Worm (Caenorhabditis elegans) whole organism, L4/young adult: ENCODE results near the gene Y44A6D.7.

ENCODE experiments used
- W03F9.2 ChIP-seq: fragments of 150-350 bp; optimal IDR thresholded peaks from 2 replicates; lab custom pipeline; 2014; ENCODE audit warnings: missing biosample characterization, missing genetic modification characterization
- dao-5 ChIP-seq: sonication (generic microtip); optimal IDR thresholded peaks from 2 replicates; lab custom pipeline; 2016; ENCODE audit warnings: missing genotype, missing genetic modification characterization, moderate library complexity, missing compliant biosample characterization
- him-1 ChIP-seq: sonication (generic microtip); optimal IDR thresholded peaks from 2 replicates; lab custom pipeline; 2016; ENCODE audit warnings: missing genotype, missing genetic modification reagents, missing genetic modification characterization, missing compliant biosample characterization

Y44A6D.7 gene

DNA sequence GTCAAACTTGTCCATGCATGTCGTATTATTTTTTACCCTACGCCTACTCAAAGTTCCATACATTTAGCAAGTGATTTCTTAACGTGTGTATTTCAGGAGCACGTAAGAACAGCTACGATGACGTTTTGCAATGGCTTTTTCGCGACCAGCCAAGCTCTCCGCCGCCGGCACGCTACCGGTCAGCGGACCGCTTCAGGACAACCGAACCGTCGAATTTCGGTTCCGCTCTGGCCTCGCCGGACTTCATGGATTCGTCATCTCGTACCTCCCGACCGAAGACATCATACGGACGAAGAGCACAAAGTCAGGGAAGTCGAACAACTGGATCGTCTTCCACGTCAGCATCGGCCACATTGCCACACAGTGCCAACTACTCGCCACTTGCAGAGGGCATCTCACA is 30.9 kb upstream of the Y44A6D.7 start:
- no peak for TF ChIP-seq dao-5 (tag; lab: Kevin White, UChicago)
- TF ChIP-seq W03F9.2 (tag; lab: Kevin White, UChicago) = no peak
- TF ChIP-seq him-1 (tag; lab: Kevin White, UChicago) = no peak

DNA sequence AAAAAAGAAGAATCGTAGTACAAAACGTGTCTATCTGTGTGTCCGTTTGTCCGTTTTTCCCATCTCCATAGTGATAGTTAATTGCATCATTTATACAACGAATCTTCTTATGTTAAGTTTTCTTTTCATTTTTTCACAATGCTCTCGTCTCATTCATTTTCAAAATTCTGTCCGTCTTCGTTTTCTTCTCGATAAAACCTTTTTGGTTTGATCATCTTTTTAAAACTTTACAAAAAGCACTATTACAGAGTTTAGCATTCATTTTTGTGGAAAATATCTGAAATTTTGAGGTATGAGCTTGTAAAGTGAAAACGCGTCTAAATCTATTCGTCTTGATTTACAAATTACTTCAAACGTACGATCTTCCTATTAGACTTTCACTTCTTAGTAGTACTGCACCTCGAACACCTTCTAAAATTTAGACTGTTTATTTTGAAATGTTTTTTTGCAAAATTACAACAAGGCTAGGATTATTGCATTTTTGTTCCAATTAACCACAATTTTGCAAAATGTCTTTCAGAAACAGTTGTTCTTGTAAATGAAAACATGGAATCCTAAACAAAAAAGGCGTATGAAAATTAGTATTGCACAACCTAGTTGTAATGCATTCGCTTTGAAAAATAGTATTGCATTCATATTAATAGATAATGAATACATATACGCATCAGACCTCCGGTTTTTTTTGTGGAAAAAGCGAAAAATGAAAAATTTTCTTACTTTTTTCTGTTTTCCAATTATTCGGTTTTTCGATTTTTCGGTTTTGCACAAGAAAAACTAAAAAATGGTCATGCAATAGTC is 29.3 kb upstream of the Y44A6D.7 start:
- TF ChIP-seq him-1 (tag; lab: Kevin White, UChicago) (peak; percentile 44), dao-5 (tag; lab: Kevin White, UChicago) (no peak)

DNA sequence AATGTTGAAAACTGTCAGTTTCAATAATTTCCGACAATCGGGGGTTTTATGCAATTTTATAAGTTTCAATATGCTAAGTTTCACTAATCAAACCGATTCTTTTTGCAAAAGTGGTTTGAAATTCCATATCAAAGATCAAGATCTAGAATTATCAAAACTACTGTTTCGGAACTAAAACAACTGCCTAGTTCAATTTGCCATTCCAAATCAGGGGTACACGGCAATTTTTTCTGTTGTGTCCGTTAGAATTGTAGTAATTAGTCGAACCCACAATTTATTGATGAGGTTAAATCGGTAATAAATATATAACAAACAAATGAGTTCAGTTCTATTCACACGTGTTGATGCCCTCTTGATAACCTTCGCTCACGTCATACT is 28.7 kb upstream of the Y44A6D.7 start:
- TF ChIP-seq W03F9.2 (tag; lab: Kevin White, UChicago) (no peak), him-1 (tag; lab: Kevin White, UChicago) (no peak), dao-5 (tag; lab: Kevin White, UChicago) (no peak)

DNA sequence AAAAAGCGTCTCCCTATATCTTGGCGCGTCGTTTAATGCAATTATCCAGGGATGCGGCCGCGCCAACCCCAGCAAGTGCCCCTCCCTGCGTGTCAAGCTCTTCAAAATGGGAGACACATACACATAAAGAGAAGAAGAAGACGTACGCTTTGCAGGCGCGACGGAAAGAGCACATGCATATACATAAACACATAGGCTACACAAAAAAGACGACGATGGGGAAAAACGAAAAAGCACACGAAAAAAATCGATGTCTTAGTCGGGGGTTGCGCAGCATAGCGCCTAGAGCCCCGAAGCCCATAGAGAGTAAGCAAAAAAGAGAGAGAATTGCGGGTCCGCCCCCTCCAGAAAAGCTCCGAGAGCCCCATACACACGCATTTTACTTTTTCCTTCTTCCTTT is 25.4 kb upstream of the Y44A6D.7 start, which contains the start of gene tpan-1:
tpan-1 (plus strand) TSS at position 398 of the 400 bp plus-strand sequence.
- no peak for TF ChIP-seq dao-5 (tag; lab: Kevin White, UChicago)
- TF ChIP-seq him-1 (tag; lab: Kevin White, UChicago) = peak; percentile 94
- no peak for TF ChIP-seq W03F9.2 (tag; lab: Kevin White, UChicago)

DNA sequence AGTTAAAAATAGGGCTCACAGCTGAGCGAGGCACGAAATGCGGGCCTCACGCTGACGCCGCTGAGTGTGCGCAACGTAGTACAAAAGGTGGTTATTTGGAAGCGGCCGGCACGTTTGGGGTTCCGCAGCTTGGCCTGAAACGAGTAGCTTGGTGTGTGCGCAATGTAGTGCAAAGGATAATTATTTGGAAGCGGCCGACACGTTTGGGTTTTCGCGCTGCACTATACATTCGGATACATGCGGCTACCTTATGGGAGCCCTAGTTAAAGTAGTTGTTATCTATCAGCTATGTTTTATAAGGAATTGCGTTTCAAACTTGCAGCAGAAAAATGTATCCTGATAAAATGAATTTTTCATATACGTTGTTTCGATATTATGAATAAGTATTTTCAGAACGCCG is 24.5 kb upstream of the Y44A6D.7 start, which contains the start of gene Y44A6D.1:
Y44A6D.1 (minus strand) TSS at position 23 of the 400 bp plus-strand sequence.
- no peak for TF ChIP-seq him-1 (tag; lab: Kevin White, UChicago)
- no peak for TF ChIP-seq dao-5 (tag; lab: Kevin White, UChicago)
- no peak for TF ChIP-seq W03F9.2 (tag; lab: Kevin White, UChicago)

DNA sequence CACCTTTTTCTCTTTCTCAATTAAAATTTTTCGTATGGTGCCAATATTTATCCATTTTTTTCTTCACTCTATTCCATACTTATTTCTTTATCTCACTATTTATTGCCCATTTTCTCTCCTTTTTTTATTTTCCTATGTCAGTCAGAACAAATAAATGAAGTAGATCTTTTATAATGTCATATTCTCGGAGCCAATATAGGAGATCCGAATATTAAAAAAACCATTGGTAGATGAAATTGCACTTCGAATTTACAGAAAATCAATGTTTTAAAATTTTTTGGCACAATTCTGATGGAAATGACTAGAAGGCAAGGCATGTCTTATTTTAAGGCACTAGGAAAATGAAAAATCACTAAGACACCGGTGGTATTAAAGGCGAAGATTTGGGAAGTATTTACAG is 23.9 kb upstream of the Y44A6D.7 start:
- TF ChIP-seq him-1 (tag; lab: Kevin White, UChicago) = no peak
- TF ChIP-seq W03F9.2 (tag; lab: Kevin White, UChicago) = no peak
- TF ChIP-seq dao-5 (tag; lab: Kevin White, UChicago) = no peak

DNA sequence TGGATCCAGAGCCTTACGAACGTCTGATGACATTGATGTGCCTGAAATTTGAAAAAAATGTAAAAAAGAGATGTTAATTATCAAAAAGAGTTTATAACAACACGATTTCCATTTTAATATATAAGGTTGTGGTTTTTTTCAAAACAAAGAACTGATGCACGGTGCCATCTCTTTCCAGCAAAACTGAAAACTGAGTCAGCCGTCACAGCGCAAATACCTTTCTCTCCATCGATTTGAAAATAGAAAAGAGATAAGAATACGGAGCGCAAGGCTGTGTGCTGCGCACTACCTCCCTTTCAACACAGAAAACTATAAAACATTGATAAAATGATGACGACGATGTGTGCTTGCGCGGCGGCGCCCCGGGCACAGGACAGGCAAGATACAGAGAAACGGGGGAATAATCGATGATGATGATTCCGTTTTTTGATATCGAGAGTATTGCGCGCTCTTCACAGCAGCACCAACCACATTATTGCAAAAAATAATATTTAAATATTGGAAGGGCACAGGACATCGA is 22.1 kb upstream of the Y44A6D.7 start, which contains the start of gene Y44A6D.3:
Y44A6D.3 (minus strand) TSS at position 51 of the 520 bp plus-strand sequence.
- TF ChIP-seq dao-5 (tag; lab: Kevin White, UChicago) = no peak

DNA sequence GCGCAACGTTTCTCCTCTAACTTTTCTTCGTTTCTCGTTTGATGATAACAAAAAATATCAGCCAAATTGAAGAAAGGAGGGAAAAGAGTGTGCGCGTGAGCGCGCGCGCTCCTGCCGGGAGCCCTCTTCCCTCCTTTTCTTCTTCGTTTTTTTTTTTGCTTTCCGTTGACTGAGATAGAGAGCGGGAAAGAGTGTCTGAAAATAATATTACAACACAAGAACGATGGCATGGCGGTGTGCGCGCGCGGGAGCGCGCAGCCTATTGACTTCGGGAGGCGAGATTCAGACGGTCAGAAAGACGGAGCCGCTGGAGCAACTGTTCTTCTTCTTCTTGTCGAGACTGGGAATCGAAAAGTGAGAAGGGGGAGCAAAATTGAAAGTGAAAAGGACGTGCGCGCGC is 20.8 kb upstream of the Y44A6D.7 start:
- TF ChIP-seq him-1 (tag; lab: Kevin White, UChicago) (no peak), W03F9.2 (tag; lab: Kevin White, UChicago) (no peak), dao-5 (tag; lab: Kevin White, UChicago) (no peak)

DNA sequence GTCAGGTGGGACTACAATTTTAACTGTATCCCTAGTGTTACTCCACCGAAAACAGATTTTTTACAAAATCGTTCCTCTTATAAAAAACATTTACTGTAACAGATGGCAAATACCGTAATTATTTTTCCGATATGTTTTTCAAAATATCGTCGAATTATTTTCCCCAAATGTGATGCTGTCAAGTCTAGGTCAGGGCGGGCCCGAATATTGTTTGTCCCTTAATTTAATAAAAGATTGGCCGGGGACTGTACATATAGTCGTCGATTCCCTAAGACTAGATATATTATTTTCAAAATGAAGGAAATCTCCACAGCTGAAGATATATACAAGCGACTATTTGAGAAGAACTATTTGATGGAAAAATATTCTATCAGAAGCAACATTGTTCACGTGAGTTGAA is 16.6 kb upstream of the Y44A6D.7 start, which contains the start of gene sdf-9:
sdf-9 (plus strand) TSS at position 301 of the 400 bp plus-strand sequence.
- TF ChIP-seq dao-5 (tag; lab: Kevin White, UChicago) (no peak), him-1 (tag; lab: Kevin White, UChicago) (no peak), W03F9.2 (tag; lab: Kevin White, UChicago) (no peak)

DNA sequence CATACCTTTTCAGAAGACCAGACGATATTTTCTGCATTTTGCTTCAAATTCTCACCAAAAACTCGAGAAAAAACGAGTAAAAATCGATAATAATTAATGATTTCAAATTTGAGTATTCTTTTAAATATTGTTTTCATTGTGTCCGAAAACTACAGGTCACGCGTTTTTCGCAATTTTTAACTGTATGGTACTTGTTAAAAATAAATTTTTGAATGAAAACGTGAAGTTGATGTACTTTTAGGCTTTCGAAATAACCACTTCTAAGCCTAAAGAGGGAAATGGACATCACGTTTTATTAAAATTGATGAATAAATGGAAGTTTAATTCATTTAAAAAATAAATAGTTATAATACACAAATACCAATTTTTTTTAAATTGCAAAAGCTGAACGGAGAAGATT is 11.6 kb upstream of the Y44A6D.7 start, which contains the start of gene Y44A6D.5:
Y44A6D.5 (minus strand) TSS at position 101 of the 400 bp plus-strand sequence.
- TF ChIP-seq him-1 (tag; lab: Kevin White, UChicago) = no peak
- TF ChIP-seq W03F9.2 (tag; lab: Kevin White, UChicago) = no peak

DNA sequence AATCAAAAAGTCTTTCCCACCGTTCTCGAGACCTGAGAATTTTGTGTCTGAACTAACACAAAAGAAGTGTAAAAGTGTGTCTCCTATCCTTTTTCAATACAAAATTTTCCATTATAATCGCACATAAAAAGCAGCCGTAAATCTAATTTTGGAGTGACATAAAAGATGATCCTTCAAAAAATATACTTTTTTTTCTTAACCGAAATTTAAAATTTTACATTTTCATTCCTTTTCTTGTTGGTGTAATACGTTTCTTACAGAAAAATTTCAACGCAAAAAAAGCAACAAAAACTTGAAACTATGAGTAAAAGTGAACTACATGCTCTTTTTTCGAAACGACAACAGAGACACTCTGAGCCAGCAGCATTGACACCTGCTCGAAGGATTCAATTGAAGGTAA is 7.5 kb upstream of the Y44A6D.7 start, which contains the start of gene Y44A6D.6:
Y44A6D.6 (plus strand) TSS at position 301 of the 400 bp plus-strand sequence.
- no peak for TF ChIP-seq dao-5 (tag; lab: Kevin White, UChicago)
- TF ChIP-seq W03F9.2 (tag; lab: Kevin White, UChicago) = no peak
- TF ChIP-seq him-1 (tag; lab: Kevin White, UChicago) = no peak

DNA sequence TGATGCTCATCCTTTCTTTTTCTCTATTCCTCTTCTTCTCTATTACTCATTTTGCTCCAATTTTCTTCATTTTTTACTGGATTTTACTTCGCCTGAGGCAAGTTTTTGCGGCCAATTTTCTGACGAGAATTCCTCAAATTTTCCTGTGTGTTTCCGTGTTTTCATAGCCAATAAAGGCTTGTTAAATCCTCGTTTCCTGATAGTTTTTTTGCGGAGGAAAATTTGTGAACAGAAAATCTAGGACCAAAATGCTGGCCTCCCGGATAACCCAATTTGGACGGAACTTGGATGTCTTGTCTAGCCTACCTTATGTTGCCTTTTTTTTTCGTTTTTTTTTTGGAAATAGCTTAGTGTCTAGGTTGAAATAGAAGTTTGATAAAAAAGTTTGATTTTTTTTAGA is 878 bp upstream of the Y44A6D.7 start:
- TF ChIP-seq W03F9.2 (tag; lab: Kevin White, UChicago) = no peak
- TF ChIP-seq dao-5 (tag; lab: Kevin White, UChicago) = no peak
- TF ChIP-seq him-1 (tag; lab: Kevin White, UChicago) = no peak

DNA sequence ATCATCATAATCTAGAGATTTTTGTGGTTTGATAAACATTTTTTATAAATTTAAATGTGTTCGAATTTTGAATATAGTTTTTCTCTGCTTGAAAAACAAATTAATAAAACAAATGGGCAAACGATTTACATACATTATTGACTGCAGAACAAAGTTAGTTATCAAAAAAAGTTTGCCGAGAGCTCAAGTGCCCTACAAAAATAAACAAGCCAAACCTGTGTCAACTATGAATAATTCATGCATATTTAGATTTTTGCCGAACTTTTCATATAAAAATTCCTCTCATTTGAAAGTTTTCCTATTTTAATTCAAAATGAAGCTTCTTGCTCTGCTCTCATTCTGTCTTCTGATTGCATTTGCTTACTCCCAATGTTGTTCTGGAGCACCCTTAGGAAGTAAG is 1.3 kb downstream of the Y44A6D.7 start, which contains the start of gene sshk-1:
sshk-1 (plus strand) TSS at position 301 of the 400 bp plus-strand sequence.
- TF ChIP-seq dao-5 (tag; lab: Kevin White, UChicago) = no peak
- TF ChIP-seq W03F9.2 (tag; lab: Kevin White, UChicago) = no peak
- no peak for TF ChIP-seq him-1 (tag; lab: Kevin White, UChicago)
